Fruit fly (Drosophila melanogaster) whole organism, adult: ENCODE results near the gene CG33333.

Source experiments
- CG11617 ChIP-seq: fragments of 200-800 bp; sonication (Bioruptor generic); optimal IDR thresholded peaks from 2 replicates; lab custom pipeline; 2017; ENCODE audit warnings: mild to moderate bottlenecking, missing biosample characterization, missing genetic modification reagents, missing genetic modification characterization
- CG12768 ChIP-seq: fragments of 200-800 bp; sonication (Bioruptor generic); optimal IDR thresholded peaks from 2 replicates; lab custom pipeline; 2017; ENCODE audit warnings: missing biosample characterization, missing genetic modification characterization, mild to moderate bottlenecking, moderate library complexity, missing genetic modification reagents
- CG14711 ChIP-seq: fragments of 200-800 bp; sonication (Bioruptor generic); optimal IDR thresholded peaks from 2 replicates; lab custom pipeline; 2018; ENCODE audit warnings: missing biosample characterization, mild to moderate bottlenecking, missing genetic modification characterization, moderate library complexity
- CG1620 ChIP-seq: fragments of 200-800 bp; sonication (Bioruptor generic); optimal IDR thresholded peaks from 2 replicates; lab custom pipeline; 2016; ENCODE audit warnings: missing biosample characterization, missing genetic modification characterization
- CG33017 ChIP-seq: fragments of 200-800 bp; sonication (Bioruptor generic); optimal IDR thresholded peaks from 2 replicates; lab custom pipeline; 2018; ENCODE audit warnings: missing biosample characterization, mild to moderate bottlenecking, missing genetic modification characterization, moderate library complexity
- CG5204 ChIP-seq: fragments of 200-800 bp; sonication (Bioruptor generic); optimal IDR thresholded peaks from 2 replicates; lab custom pipeline; 2016; ENCODE audit warnings: missing biosample characterization, missing genetic modification characterization
- CG7045 ChIP-seq: fragments of 200-800 bp; sonication (Bioruptor generic); optimal IDR thresholded peaks from 2 replicates; lab custom pipeline; 2017; ENCODE audit warnings: missing biosample characterization, mild to moderate bottlenecking, missing genetic modification characterization
- CG7101 ChIP-seq: fragments of 200-800 bp; sonication (Bioruptor generic); optimal IDR thresholded peaks from 2 replicates; lab custom pipeline; 2018; ENCODE audit warnings: missing biosample characterization, mild to moderate bottlenecking, missing genetic modification characterization, moderate library complexity
- Clk ChIP-seq: fragments of 200-800 bp; sonication (Bioruptor generic); optimal IDR thresholded peaks from 2 replicates; lab custom pipeline; 2017; ENCODE audit warnings: missing biosample characterization, missing genetic modification characterization
- Crg-1 ChIP-seq: fragments of 200-800 bp; sonication (Bioruptor generic); optimal IDR thresholded peaks from 2 replicates; lab custom pipeline; 2016; ENCODE audit warnings: missing biosample characterization, missing genetic modification characterization
- Hr96 ChIP-seq: fragments of 200-800 bp; sonication (Bioruptor generic); optimal IDR thresholded peaks from 2 replicates; lab custom pipeline; 2016; ENCODE audit warnings: missing biosample characterization, missing genetic modification characterization
- Mnt ChIP-seq: fragments of 200-800 bp; sonication (Bioruptor generic); optimal IDR thresholded peaks from 2 replicates; lab custom pipeline; 2016; ENCODE audit warnings: missing biosample characterization, mild to moderate bottlenecking, missing genetic modification characterization
- bab1 ChIP-seq: fragments of 200-800 bp; sonication (Bioruptor generic); optimal IDR thresholded peaks from 3 replicates; lab custom pipeline; 2019; ENCODE audit warnings: missing biosample characterization, mild to moderate bottlenecking, missing genetic modification characterization, moderate library complexity
- cic ChIP-seq: fragments of 200-800 bp; sonication (Bioruptor generic); optimal IDR thresholded peaks from 2 replicates; lab custom pipeline; 2017; ENCODE audit warnings: missing biosample characterization, mild to moderate bottlenecking, missing genetic modification characterization, moderate library complexity
- cnc ChIP-seq, 2 experiments: fragments of >200 bp; optimal IDR thresholded peaks; 2 replicates each; lab custom pipeline; 2017
- kay ChIP-seq: fragments of 200-800 bp; sonication (Bioruptor generic); peaks from one replicate; lab custom pipeline; 2016; ENCODE audit warnings: missing biosample characterization, missing genetic modification characterization, borderline replicate concordance
- ovo ChIP-seq: fragments of 200-800 bp; sonication (Bioruptor generic); optimal IDR thresholded peaks from 2 replicates; lab custom pipeline; 2016; ENCODE audit warnings: missing biosample characterization, missing genetic modification characterization
- pad ChIP-seq: fragments of 200-800 bp; sonication (Bioruptor generic); optimal IDR thresholded peaks from 3 replicates; lab custom pipeline; 2017; ENCODE audit warnings: missing biosample characterization, missing genetic modification characterization, mild to moderate bottlenecking, moderate library complexity, missing genetic modification reagents
- tj ChIP-seq: fragments of 200-800 bp; sonication (Bioruptor generic); optimal IDR thresholded peaks from 3 replicates; lab custom pipeline; 2017; ENCODE audit warnings: missing biosample characterization, mild to moderate bottlenecking, missing genetic modification characterization, moderate library complexity
- toe ChIP-seq: fragments of 200-800 bp; sonication (Bioruptor generic); optimal IDR thresholded peaks from 2 replicates; lab custom pipeline; 2016; ENCODE audit warnings: missing biosample characterization, missing genetic modification characterization

Gene CG33333

DNA sequence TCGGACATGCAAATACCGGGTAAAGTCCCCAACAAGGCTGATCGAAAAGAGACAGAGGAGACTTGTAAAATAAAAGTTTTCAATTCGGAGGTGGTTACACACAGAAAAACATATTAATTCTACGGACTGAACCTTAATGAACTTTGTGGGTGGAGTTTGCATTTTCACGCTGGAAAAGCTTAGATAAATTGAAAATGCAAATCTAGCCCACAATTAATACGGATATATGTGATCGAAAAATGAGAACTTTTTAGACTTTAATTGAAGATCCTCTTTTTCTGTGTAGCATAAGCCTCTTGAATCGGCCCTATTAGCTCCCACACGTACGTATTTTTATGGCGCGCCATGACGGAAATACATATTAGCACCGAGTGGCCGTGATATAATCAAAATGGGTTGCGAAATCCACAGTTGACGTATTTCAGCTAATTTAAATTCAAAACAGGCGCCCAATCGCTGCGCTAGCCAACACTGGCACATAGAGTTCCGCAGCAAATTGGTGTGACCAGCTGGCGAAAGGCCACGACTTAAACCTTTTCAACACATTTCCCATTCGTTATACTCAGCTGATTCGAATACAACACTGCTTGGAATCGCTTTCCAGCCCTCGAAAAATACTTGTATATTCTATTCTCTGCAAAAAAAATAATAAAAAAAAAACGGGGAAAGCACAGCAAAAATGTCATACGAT is 31.8 kb upstream of the CG33333 start:
- TF ChIP-seq CG7045 (GFP tag; lab: Kevin White, UChicago) (peak; percentile 65), ovo (GFP tag; lab: Kevin White, UChicago) (peak; percentile 59), CG11617 (GFP tag; lab: Kevin White, UChicago) (no peak), Clk (GFP tag; lab: Kevin White, UChicago) (no peak), Mnt (GFP tag; lab: Kevin White, UChicago) (peak; percentile 70), pad (GFP tag; lab: Kevin White, UChicago) (peak; percentile 60), bab1 (GFP tag; lab: Kevin White, UChicago) (peak; percentile 83), kay (no peak), cic (GFP tag; lab: Kevin White, UChicago) (peak; percentile 56), CG33017 (peak; percentile 55), tj (peak; percentile 68), Hr96 (GFP tag; lab: Kevin White, UChicago) (peak; percentile 74), Crg-1 (GFP tag; lab: Kevin White, UChicago) (peak; percentile 78), CG14711 (tag; lab: Kevin White, UChicago) (peak; percentile 74), CG12768 (GFP tag; lab: Kevin White, UChicago) (peak; percentile 23), toe (GFP tag; lab: Kevin White, UChicago) (peak; percentile 75), CG1620 (peak; percentile 84), CG7101 (tag; lab: Kevin White, UChicago) (peak; percentile 73), CG5204 (GFP tag; lab: Kevin White, UChicago) (peak; percentile 68), cnc (optimal IDR thresholded peaks at IDR 0.05; lab: Kevin White, UChicago) (no peak)

DNA sequence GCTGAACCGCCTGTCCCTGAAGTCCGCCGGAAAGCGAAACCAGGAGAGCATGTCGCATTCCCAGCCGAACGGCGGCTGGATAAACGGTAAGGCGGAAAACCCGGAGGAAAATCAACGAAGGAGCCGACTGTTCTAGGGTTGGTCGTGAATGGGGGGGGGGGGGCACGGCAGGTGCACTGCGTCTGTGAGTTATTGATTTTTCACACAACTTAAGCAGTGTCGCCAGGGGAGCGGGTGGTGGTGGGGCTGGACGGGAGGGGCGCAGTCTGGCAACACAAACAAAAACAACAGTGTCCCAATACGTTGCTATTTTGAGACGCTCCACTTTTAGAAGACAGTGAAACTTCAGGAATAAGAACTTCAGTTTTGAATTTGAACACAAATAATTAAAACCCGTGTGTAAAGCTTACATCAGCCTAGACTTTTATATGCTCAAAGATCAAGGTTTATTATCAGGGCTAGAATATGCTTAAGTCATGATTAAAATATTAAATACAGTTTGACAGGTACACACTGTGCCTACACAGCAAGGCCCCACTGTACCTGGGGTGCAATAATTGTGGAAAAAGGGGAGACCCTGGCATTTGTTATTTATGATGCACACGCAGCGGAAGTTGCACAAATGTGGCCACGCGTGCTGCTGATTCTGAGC is 31.0 kb upstream of the CG33333 start:
- TF ChIP-seq CG11617 (GFP tag; lab: Kevin White, UChicago) (no peak), CG12768 (GFP tag; lab: Kevin White, UChicago) (peak; percentile 60), pad (GFP tag; lab: Kevin White, UChicago) (peak; percentile 3), CG14711 (tag; lab: Kevin White, UChicago) (peak; percentile 63), Mnt (GFP tag; lab: Kevin White, UChicago) (no peak), CG7045 (GFP tag; lab: Kevin White, UChicago) (peak; percentile 19), Clk (GFP tag; lab: Kevin White, UChicago) (peak; percentile 55), kay (peak; percentile 12), cic (GFP tag; lab: Kevin White, UChicago) (no peak), ovo (GFP tag; lab: Kevin White, UChicago) (no peak), toe (GFP tag; lab: Kevin White, UChicago) (peak; percentile 54), CG5204 (GFP tag; lab: Kevin White, UChicago) (peak; percentile 36), CG33017 (peak; percentile 55), cnc (optimal IDR thresholded peaks at IDR 0.05; lab: Kevin White, UChicago) (no peak), bab1 (GFP tag; lab: Kevin White, UChicago) (peak; percentile 54), CG1620 (no peak), CG7101 (tag; lab: Kevin White, UChicago) (peak; percentile 60), Crg-1 (GFP tag; lab: Kevin White, UChicago) (no peak), tj (no peak), Hr96 (GFP tag; lab: Kevin White, UChicago) (peak; percentile 32)

DNA sequence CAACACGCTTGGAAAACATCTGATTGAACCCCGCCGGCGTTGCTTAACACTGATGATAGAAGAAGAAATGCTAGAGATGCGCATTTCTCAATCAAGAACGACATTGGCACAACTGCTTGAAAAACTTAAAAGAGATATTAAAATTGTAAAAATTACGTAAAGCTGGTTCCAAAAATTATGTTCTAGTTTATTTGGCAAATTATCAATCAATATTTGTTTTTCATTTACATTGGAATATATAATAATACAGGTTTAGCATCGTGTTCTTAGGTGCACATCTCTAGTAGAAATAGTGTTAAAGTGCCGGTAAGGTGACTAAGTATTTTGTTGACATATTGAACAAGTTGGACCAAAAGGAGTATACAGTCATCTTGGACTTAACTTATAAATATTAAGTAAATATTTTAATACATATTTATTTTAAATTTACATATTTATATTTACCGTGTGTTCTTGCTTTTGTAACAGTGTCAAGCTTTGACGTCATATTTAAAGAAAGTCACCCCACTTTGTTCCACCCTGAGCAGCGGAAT is 25.9 kb upstream of the CG33333 start, which contains the start of the genes Brf and sds22:
Gene Brf, minus strand, starts transcription at position 25 of the 533 bp plus-strand sequence.
Gene sds22, plus strand, starts transcription at position 282 of the 533 bp plus-strand sequence.
- TF ChIP-seq Clk (GFP tag; lab: Kevin White, UChicago) (peak; percentile 86), toe (GFP tag; lab: Kevin White, UChicago) (peak; percentile 98), CG7101 (tag; lab: Kevin White, UChicago) (peak; percentile 97), cnc (optimal IDR thresholded peaks at IDR 0.05; lab: Kevin White, UChicago) (no peak), tj (peak; percentile 85), Mnt (GFP tag; lab: Kevin White, UChicago) (peak; percentile 91), CG5204 (GFP tag; lab: Kevin White, UChicago) (peak; percentile 97), Hr96 (GFP tag; lab: Kevin White, UChicago) (peak; percentile 93), CG14711 (tag; lab: Kevin White, UChicago) (peak; percentile 91), pad (GFP tag; lab: Kevin White, UChicago) (peak; percentile 88), Crg-1 (GFP tag; lab: Kevin White, UChicago) (peak; percentile 96), CG7045 (GFP tag; lab: Kevin White, UChicago) (peak; percentile 95), bab1 (GFP tag; lab: Kevin White, UChicago) (peak; percentile 95), cic (GFP tag; lab: Kevin White, UChicago) (peak; percentile 26), CG12768 (GFP tag; lab: Kevin White, UChicago) (peak; percentile 96), ovo (GFP tag; lab: Kevin White, UChicago) (peak; percentile 95), kay (peak; percentile 99), CG33017 (peak; percentile 92), CG1620 (peak; percentile 98), CG11617 (GFP tag; lab: Kevin White, UChicago) (peak; percentile 96)

DNA sequence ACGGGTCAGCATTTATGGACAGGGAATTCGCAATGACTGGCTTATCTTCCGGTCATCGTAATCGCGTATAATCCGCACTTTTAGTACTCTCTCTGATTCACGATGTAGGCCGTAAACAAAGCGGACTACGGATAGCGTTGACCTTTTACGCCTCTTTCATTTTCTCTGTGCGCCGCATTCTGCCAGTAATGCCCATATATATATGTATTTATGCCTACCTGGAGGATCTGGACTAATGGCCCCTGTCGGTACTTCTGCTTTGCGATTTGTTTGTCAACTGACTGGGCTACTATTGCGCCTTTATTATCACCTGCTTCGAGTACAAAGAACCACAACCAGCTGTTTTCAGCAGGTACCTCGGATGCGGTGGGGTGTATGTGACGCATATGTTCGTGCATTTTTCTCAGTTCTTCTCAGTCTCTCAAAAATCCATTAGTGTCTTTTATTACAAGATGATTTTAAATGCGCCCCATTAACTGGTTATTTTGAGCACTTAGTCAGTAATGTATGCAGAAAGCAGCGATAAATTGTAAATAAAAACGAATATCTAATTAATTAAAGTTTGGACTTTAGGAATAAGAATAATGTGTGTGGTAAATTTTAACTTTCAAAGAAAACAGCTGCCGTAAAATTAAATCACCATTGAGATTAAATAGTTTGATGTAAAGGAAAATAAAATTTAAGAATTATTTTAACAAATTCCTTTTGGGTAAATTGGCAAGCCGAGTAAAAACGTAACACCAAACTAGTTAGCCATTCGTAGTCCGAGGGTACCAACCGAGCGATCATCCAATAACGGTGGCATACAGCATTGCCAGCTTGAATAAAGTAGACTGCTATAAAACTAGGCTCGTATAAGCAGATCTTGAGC is 22.7 kb upstream of the CG33333 start, which contains the start of gene CREG:
Gene CREG, minus strand, starts transcription at position 323 of the 871 bp plus-strand sequence.
- TF ChIP-seq toe (GFP tag; lab: Kevin White, UChicago) (no peak), pad (GFP tag; lab: Kevin White, UChicago) (peak; percentile 26), CG7101 (tag; lab: Kevin White, UChicago) (peak; percentile 1), ovo (GFP tag; lab: Kevin White, UChicago) (no peak), Hr96 (GFP tag; lab: Kevin White, UChicago) (peak; percentile 58), CG7045 (GFP tag; lab: Kevin White, UChicago) (peak; percentile 24), CG14711 (tag; lab: Kevin White, UChicago) (peak; percentile 20), CG1620 (no peak), tj (peak; percentile 24), cic (GFP tag; lab: Kevin White, UChicago) (peak; percentile 22), CG5204 (GFP tag; lab: Kevin White, UChicago) (peak; percentile 50), Clk (GFP tag; lab: Kevin White, UChicago) (no peak), CG12768 (GFP tag; lab: Kevin White, UChicago) (peak; percentile 59), CG11617 (GFP tag; lab: Kevin White, UChicago) (peak; percentile 71), Mnt (GFP tag; lab: Kevin White, UChicago) (peak; percentile 25), Crg-1 (GFP tag; lab: Kevin White, UChicago) (peak; percentile 2), kay (peak; percentile 83), cnc (optimal IDR thresholded peaks at IDR 0.05; lab: Kevin White, UChicago) (peak; percentile 12 to 21), bab1 (GFP tag; lab: Kevin White, UChicago) (no peak), CG33017 (no peak)
